Worm (Caenorhabditis elegans) whole organism, early embryonic: ENCODE results near the gene B0252.5.

Experiments used
- B0310.2 ChIP-seq: sonication (generic microtip); optimal IDR thresholded peaks from 2 replicates; lab custom pipeline; 2016; ENCODE audit warnings: mild to moderate bottlenecking, missing genetic modification characterization, missing compliant biosample characterization
- F13C5.2 ChIP-seq: sonication (generic microtip); optimal IDR thresholded peaks from 2 replicates; lab custom pipeline; 2017; ENCODE audit warnings: mild to moderate bottlenecking, missing genetic modification characterization, inconsistent platforms, missing compliant biosample characterization
- aly-1 ChIP-seq: sonication (generic microtip); optimal IDR thresholded peaks from 2 replicates; lab custom pipeline; 2016; ENCODE audit warnings: missing genetic modification characterization, missing compliant biosample characterization
- ama-1 ChIP-seq: fragments of 150-350 bp; optimal IDR thresholded peaks from 2 replicates; lab custom pipeline; 2014
- ceh-13 ChIP-seq: fragments of 200-800 bp; sonication (Bioruptor generic); optimal IDR thresholded peaks from 2 replicates; lab custom pipeline; 2018; ENCODE audit warnings: mild to moderate bottlenecking, missing genetic modification characterization, missing compliant biosample characterization
- ceh-36 ChIP-seq: sonication (generic microtip); optimal IDR thresholded peaks from 2 replicates; lab custom pipeline; 2016; ENCODE audit warnings: missing genetic modification characterization, inconsistent platforms, missing compliant biosample characterization
- ets-7 ChIP-seq: sonication (generic microtip); optimal IDR thresholded peaks from 2 replicates; lab custom pipeline; 2016; ENCODE audit warnings: missing genotype, missing genetic modification characterization, missing compliant biosample characterization
- flt-1 ChIP-seq: fragments of 200-800 bp; sonication (Bioruptor generic); IDR thresholded peaks from 2 replicates; pipeline ENCODE4 v1.3.6; 2022; ENCODE audit warnings: missing genetic modification characterization, missing compliant biosample characterization
- hmbx-1 ChIP-seq: sonication (generic microtip); optimal IDR thresholded peaks from 2 replicates; lab custom pipeline; 2016; ENCODE audit warnings: mild to moderate bottlenecking, missing genetic modification characterization, missing compliant biosample characterization
- hmg-4 ChIP-seq: fragments of 200-800 bp; sonication (Bioruptor generic); optimal IDR thresholded peaks from 2 replicates; lab custom pipeline; 2018; ENCODE audit warnings: mild to moderate bottlenecking, missing genetic modification characterization, missing compliant biosample characterization
- hnd-1 ChIP-seq: sonication (generic microtip); optimal IDR thresholded peaks from 2 replicates; lab custom pipeline; 2016; ENCODE audit warnings: missing genetic modification characterization, missing compliant biosample characterization
- pes-1 ChIP-seq: fragments of 200-800 bp; sonication (Bioruptor generic); IDR thresholded peaks from 2 replicates; pipeline ENCODE4 v1.3.6; 2022; ENCODE audit warnings: missing genetic modification reagents, missing genetic modification characterization, missing compliant biosample characterization
- scrt-1 ChIP-seq: fragments of 200-800 bp; sonication (Bioruptor generic); IDR thresholded peaks from 2 replicates; pipeline ENCODE4 v1.3.6; 2022; ENCODE audit warnings: missing genetic modification characterization, missing compliant biosample characterization
- sea-1 ChIP-seq: fragments of 200-800 bp; sonication (Bioruptor generic); conservative IDR thresholded peaks from 2 replicates; pipeline ENCODE4 v1.3.6; 2022; ENCODE audit warnings: missing genetic modification characterization, missing compliant biosample characterization
- tbx-11 ChIP-seq: fragments of 200-800 bp; sonication (Bioruptor generic); IDR thresholded peaks from 2 replicates; pipeline ENCODE4 v1.3.6; 2022; ENCODE audit warnings: missing genetic modification characterization, missing compliant biosample characterization
- tbx-37 ChIP-seq: fragments of 200-800 bp; sonication (Bioruptor generic); conservative IDR thresholded peaks from 2 replicates; pipeline ENCODE4 v1.3.6; 2022; ENCODE audit warnings: missing genetic modification reagents, missing genetic modification characterization, missing compliant biosample characterization
- tra-4 ChIP-seq: sonication (generic microtip); optimal IDR thresholded peaks from 2 replicates; lab custom pipeline; 2017; ENCODE audit warnings: missing genetic modification characterization, missing compliant biosample characterization

Gene B0252.5

DNA sequence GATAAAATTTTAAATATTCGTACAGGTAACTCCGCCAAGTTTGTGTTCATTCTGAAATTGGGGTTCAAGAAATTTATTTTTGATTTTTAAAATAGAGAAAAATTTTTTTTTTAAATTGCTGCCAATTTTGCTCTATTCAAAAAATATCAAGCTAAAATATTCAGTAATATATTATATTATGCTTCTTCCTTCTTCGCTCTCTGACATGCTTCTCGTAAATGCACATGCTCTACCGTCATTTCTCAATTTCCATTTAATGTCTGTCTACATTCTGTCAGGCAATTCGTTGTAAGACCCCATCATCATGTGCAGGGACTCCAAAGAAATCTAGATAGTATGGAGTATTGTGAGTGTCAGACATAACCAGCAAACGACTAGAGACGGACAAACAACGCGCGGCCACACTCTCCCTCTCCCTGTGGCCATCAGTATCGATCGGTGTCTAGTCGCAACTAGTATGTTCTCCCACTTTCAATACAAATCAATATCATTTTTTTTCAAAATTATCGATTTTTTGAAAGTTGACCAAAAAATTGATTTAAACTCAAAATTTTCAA is 32.6 kb upstream of the B0252.5 start, which contains the start of the genes malt-1 and ceh-38:
Gene malt-1 (minus strand): TSS at position 51 of the 557 bp plus-strand sequence.
Gene ceh-38 (plus strand): TSS at position 277 of the 557 bp plus-strand sequence.
- TF ChIP-seq flt-1 (GFP tag; lab: Robert Waterston, UW) (0 out of 2 replicates have a peak, but pooled peaks have one; percentile 26), tbx-11 (GFP tag; lab: Robert Waterston, UW) (no peak), ama-1 (no peak), F13C5.2 (tag; lab: Kevin White, UChicago) (peak; percentile 67), ceh-36 (tag; lab: Kevin White, UChicago) (peak; percentile 48), hnd-1 (tag; lab: Kevin White, UChicago) (no peak), hmg-4 (peak; percentile 55), ceh-13 (GFP tag; lab: Kevin White, UChicago) (no peak)

DNA sequence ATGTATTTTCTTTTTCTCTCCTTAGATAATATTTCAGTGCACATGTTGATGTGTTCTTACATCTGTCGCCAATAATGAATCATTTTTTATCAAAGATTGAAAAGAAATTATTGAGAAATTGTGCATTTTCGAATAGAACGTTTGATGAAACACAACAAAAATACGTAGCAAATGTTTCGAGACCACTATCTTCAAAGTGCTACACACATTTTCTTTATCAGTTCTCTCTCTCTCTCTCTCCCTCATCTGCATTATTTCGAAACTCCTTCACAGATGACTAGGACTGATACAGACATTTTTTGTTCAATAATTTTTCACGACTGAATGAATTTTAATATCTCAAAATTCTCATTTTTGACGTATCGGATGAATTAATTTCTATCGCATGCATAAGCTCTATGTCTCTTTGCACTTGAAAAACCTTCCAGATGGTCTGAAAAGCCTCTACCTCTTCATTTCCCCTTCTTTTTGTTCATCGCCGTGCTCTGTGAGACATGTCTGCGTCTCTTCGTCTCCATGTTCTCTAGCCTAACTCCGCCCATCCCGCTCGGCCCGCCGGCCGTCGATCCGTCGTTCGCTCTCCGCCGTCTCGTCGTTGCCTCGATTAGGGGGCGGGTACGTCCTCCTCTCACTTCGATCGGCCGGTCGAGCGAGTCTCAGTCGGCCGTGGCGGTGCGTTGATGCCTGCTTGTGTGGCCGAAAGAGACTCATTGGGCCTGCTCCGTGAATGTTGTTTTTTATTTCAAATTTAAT is 24.8 kb upstream of the B0252.5 start:
- TF ChIP-seq ama-1 (no peak), hmg-4 (peak; percentile 84), F13C5.2 (tag; lab: Kevin White, UChicago) (peak; percentile 76), flt-1 (GFP tag; lab: Robert Waterston, UW) (no peak), aly-1 (tag; lab: Kevin White, UChicago) (peak; percentile 41), ceh-36 (tag; lab: Kevin White, UChicago) (peak; percentile 43)

DNA sequence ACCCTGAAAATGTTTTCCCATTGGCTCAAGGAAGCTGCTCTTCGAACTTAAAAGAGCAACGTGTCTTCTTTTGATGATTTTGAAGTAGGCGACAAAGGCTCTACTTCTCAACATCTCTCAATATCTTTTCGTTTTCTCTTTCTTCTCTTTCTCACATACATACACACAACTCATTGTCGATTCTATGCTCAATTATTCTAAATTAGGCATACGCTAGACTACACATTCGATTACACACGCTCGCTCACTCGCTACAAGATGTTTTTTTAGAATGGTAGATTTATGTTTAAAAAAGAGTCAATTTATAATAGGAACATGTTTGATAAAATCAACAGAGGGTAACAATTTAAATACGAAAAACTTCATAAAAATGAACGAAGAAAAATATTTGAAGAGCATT is 22.8 kb upstream of the B0252.5 start:
- TF ChIP-seq ceh-13 (GFP tag; lab: Kevin White, UChicago) (no peak), tbx-11 (GFP tag; lab: Robert Waterston, UW) (no peak), hmbx-1 (no peak), sea-1 (GFP tag; lab: Robert Waterston, UW) (no peak), F13C5.2 (tag; lab: Kevin White, UChicago) (no peak), ama-1 (no peak), tbx-37 (GFP tag; lab: Robert Waterston, UW) (no peak), hnd-1 (tag; lab: Kevin White, UChicago) (no peak), flt-1 (GFP tag; lab: Robert Waterston, UW) (no peak), tra-4 (tag; lab: Kevin White, UChicago) (no peak), ets-7 (tag; lab: Kevin White, UChicago) (no peak), scrt-1 (GFP tag; lab: Robert Waterston, UW) (no peak), hmg-4 (no peak), ceh-36 (tag; lab: Kevin White, UChicago) (no peak)

DNA sequence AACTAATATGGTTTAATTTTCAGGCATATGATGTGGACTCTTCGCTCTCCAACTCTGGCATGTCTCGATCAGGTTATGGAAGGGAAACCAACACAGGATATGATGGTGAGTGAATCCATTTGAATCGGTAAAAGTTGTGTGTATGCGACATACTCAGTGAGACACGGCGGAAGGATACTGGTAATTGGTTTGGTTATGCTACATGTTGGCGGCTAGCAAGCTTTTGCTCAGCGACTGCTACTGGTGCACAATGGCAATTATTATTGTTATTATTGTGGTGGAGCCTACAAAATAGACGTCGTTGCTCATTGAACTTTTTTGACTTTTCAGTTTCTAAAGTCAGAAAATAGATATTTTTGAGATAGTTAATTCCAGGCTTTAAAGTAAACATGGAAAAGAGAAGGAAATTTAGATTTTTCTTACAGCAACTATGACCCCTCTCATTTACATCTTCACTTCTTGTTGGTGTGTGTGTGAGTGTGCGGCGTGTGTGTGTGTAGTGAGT is 22.1 kb upstream of the B0252.5 start:
- no peak for TF ChIP-seq tbx-37 (GFP tag; lab: Robert Waterston, UW)
- TF ChIP-seq hnd-1 (tag; lab: Kevin White, UChicago), result no peak
- no peak for TF ChIP-seq scrt-1 (GFP tag; lab: Robert Waterston, UW)
- TF ChIP-seq hmg-4, result no peak
- TF ChIP-seq sea-1 (GFP tag; lab: Robert Waterston, UW), result no peak
- no peak for TF ChIP-seq pes-1 (GFP tag; lab: Robert Waterston, UW)
- TF ChIP-seq F13C5.2 (tag; lab: Kevin White, UChicago), result no peak
- no peak for TF ChIP-seq tbx-11 (GFP tag; lab: Robert Waterston, UW)
- no peak for TF ChIP-seq ceh-13 (GFP tag; lab: Kevin White, UChicago)
- no peak for TF ChIP-seq aly-1 (tag; lab: Kevin White, UChicago)
- no peak for TF ChIP-seq ama-1

DNA sequence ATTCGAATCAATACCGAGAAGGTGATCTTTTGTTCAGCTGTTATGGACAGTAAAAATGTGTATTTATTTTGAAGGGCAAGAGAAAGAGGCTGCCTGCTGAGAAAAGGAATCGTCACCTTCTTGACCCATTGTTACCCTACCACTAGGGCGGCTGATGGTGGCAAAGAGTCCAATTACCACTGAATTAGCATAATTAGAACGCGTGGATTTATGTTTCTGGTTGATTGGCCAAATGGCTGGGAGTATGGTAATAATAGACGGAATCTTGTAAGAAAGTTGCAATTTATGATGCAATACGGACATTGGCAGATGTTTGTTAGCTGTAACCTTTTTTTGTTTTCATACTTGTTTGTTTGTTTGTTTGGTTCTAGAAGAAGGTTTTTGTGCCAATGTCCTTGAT is 21.2 kb upstream of the B0252.5 start:
- TF ChIP-seq ama-1, result no peak
- no peak for TF ChIP-seq ceh-13 (GFP tag; lab: Kevin White, UChicago)
- no peak for TF ChIP-seq F13C5.2 (tag; lab: Kevin White, UChicago)
- no peak for TF ChIP-seq tra-4 (tag; lab: Kevin White, UChicago)
- TF ChIP-seq aly-1 (tag; lab: Kevin White, UChicago), result no peak
- TF ChIP-seq B0310.2 (tag; lab: Kevin White, UChicago), result no peak
- TF ChIP-seq scrt-1 (GFP tag; lab: Robert Waterston, UW), result no peak
- no peak for TF ChIP-seq hmbx-1
- TF ChIP-seq pes-1 (GFP tag; lab: Robert Waterston, UW), result no peak
- TF ChIP-seq hnd-1 (tag; lab: Kevin White, UChicago), result no peak
- no peak for TF ChIP-seq tbx-11 (GFP tag; lab: Robert Waterston, UW)
- no peak for TF ChIP-seq ceh-36 (tag; lab: Kevin White, UChicago)
- no peak for TF ChIP-seq flt-1 (GFP tag; lab: Robert Waterston, UW)
- no peak for TF ChIP-seq ets-7 (tag; lab: Kevin White, UChicago)
- TF ChIP-seq tbx-37 (GFP tag; lab: Robert Waterston, UW), result no peak
- no peak for TF ChIP-seq hmg-4
- TF ChIP-seq sea-1 (GFP tag; lab: Robert Waterston, UW), result no peak

DNA sequence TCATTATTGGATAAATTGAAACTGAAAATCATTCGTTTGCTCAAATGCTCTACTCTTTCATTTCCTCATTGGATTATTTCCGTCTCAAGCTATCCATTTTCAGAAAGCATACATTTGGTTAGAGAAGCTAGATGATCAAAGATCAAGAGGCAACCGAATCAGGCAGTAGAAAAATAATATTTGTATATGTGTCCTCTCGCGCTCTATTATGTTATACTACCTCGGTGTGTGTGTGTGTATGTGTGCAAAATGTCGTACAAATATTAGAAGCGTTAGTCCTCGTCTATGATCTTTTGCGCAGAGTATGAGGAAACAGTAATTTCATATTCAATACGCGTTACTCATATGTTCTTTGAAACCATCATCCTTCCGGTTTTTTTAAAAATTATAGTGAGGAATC is 18.4 kb upstream of the B0252.5 start:
- no peak for TF ChIP-seq sea-1 (GFP tag; lab: Robert Waterston, UW)
- no peak for TF ChIP-seq scrt-1 (GFP tag; lab: Robert Waterston, UW)
- no peak for TF ChIP-seq hmbx-1

DNA sequence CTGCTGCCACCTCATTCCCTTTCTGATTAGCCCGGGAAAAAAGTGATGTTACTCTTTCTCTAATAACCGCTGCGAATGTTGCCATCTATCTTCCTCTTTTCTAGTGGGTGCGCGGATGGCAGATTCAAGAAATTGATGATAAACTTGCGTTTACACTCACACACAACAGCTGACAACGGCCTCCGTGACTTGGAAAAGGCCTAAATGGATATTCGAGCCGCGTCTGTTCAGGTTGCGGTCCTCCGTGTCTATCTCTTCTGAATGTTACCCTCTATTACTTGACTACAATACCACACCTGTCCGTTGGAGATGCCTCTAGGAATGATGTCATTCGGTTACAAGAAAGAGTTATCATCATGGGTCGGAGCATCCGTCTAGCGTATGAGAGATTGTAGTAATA is 17.9 kb upstream of the B0252.5 start:
- no peak for TF ChIP-seq tbx-37 (GFP tag; lab: Robert Waterston, UW)
- peak; percentile 26; the same call in 1 of the 2 replicates for TF ChIP-seq tbx-11 (GFP tag; lab: Robert Waterston, UW)
